Fruit fly (Drosophila melanogaster): ENCODE data around the gene CG32225.

DNA sequence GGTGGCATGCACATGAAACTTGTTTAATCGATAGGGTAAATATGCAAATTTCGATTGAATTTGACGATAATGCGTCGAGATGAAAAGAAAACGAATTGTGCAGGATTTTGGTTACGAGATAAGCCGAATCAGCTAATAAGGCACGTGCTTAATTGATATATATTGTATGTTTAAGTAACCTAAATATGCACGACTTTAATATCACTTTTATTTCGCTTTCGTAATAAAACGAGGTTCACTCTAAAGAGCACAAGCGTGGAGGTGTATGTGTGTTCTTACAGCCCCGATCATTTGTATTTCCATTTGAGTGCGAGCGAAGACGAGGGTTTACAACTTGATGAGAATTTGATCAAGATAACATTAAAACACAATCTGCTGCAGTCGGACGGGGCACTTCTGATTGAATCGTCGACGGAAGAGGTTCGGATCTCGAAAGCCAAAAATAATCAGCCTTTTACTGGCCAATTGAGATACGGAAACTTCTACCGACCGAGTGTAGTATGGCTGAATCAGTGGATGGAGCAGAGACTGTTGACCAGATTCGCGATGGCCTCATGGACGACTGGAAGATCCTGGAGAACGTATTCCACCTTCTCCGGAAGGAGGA is 47.7 kb upstream of the CG32225 start:
- no peak for TF ChIP-seq insv (optimal IDR thresholded peaks at IDR 0.05)
- no peak for TF ChIP-seq psq (optimal IDR thresholded peaks at IDR 0.05)
